Worm (Caenorhabditis elegans) whole organism, L3 larva: ENCODE measurements around the gene K02E2.7.

Source experiments
- R02D3.7 ChIP-seq: fragments of 150-350 bp; optimal IDR thresholded peaks from 2 replicates; lab custom pipeline; 2014; ENCODE audit warnings: missing biosample characterization, missing genetic modification characterization
- ZK546.5 ChIP-seq: sonication (generic microtip); optimal IDR thresholded peaks from 2 replicates; lab custom pipeline; 2017; ENCODE audit warnings: missing biosample characterization, missing genetic modification characterization
- aly-2 ChIP-seq: fragments of 150-350 bp; optimal IDR thresholded peaks from 2 replicates; lab custom pipeline; 2014; ENCODE audit warnings: missing biosample characterization, missing genetic modification characterization
- ama-1 ChIP-seq: fragments of 150-350 bp; optimal IDR thresholded peaks from 2 replicates; lab custom pipeline; 2018
- ceh-16 ChIP-seq: sonication (generic microtip); optimal IDR thresholded peaks from 2 replicates; lab custom pipeline; 2017; ENCODE audit warnings: missing biosample characterization, missing genetic modification characterization
- ceh-28 ChIP-seq: fragments of 150-350 bp; optimal IDR thresholded peaks from 2 replicates; lab custom pipeline; 2014; ENCODE audit warnings: missing biosample characterization, missing genetic modification reagents, missing genetic modification characterization
- ceh-82 ChIP-seq: fragments of 150-350 bp; optimal IDR thresholded peaks from 2 replicates; lab custom pipeline; 2014; ENCODE audit warnings: missing biosample characterization, missing genetic modification characterization
- ceh-9 ChIP-seq: sonication (generic microtip); optimal IDR thresholded peaks from 2 replicates; lab custom pipeline; 2018; ENCODE audit warnings: missing biosample characterization, missing genetic modification characterization
- daf-12 ChIP-seq: fragments of 150-350 bp; optimal IDR thresholded peaks from 2 replicates; lab custom pipeline; 2014; ENCODE audit warnings: missing biosample characterization, missing genetic modification reagents, missing genetic modification characterization
- egl-27 ChIP-seq: sonication (generic microtip); optimal IDR thresholded peaks from 4 replicates; lab custom pipeline; 2017; ENCODE audit warnings: missing biosample characterization, missing genetic modification reagents, missing genetic modification characterization
- egl-5 ChIP-seq: fragments of 150-350 bp; optimal IDR thresholded peaks from 2 replicates; lab custom pipeline; 2017; ENCODE audit warnings: missing biosample characterization, missing genetic modification reagents, missing genetic modification characterization, inconsistent platforms
- elt-1 ChIP-seq: fragments of 150-350 bp; optimal IDR thresholded peaks from 2 replicates; lab custom pipeline; 2014; ENCODE audit warnings: missing biosample characterization, missing genetic modification characterization
- elt-2 ChIP-seq: sonication (generic microtip); optimal IDR thresholded peaks from 2 replicates; lab custom pipeline; 2016; ENCODE audit warnings: missing genetic modification reagents, mild to moderate bottlenecking, missing genetic modification characterization, missing compliant biosample characterization
- elt-3 ChIP-seq, 3 experiments: fragments of 150-350 bp in 1 of 3; sonication (generic microtip) in 2 of 3; optimal IDR thresholded peaks; 2 replicates in 2 of 3; 4 replicates in 1 of 3; lab custom pipeline; 2014 to 2017; ENCODE audit warnings: missing biosample characterization in 3 of 3, missing genetic modification characterization in 3 of 3
- eor-1 ChIP-seq, 2 experiments: fragments of 150-350 bp; optimal IDR thresholded peaks; 2 replicates each; lab custom pipeline; 2014 to 2018; ENCODE audit warnings: missing biosample characterization in 2 of 2, missing genetic modification characterization in 2 of 2
- fkh-10 ChIP-seq: sonication (generic microtip); optimal IDR thresholded peaks from 2 replicates; lab custom pipeline; 2017; ENCODE audit warnings: missing biosample characterization, missing genetic modification reagents, missing genetic modification characterization
- fkh-2 ChIP-seq: fragments of 150-350 bp; optimal IDR thresholded peaks from 2 replicates; lab custom pipeline; 2014; ENCODE audit warnings: missing biosample characterization, missing genetic modification reagents, missing genetic modification characterization
- fos-1 ChIP-seq: fragments of 150-350 bp; optimal IDR thresholded peaks from 2 replicates; lab custom pipeline; 2014; ENCODE audit warnings: missing biosample characterization, missing genetic modification characterization
- hmg-11 ChIP-seq: sonication (generic microtip); optimal IDR thresholded peaks from 2 replicates; lab custom pipeline; 2016; ENCODE audit warnings: missing genetic modification characterization, missing compliant biosample characterization
- jun-1 ChIP-seq: fragments of 150-350 bp; optimal IDR thresholded peaks from 2 replicates; lab custom pipeline; 2014; ENCODE audit warnings: missing biosample characterization, missing genetic modification reagents, missing genetic modification characterization
- lin-15B ChIP-seq: fragments of 150-350 bp; optimal IDR thresholded peaks from 2 replicates; lab custom pipeline; 2014; ENCODE audit warnings: missing biosample characterization, missing genetic modification characterization
- lin-39 ChIP-seq: fragments of 150-350 bp; optimal IDR thresholded peaks from 2 replicates; lab custom pipeline; 2018; ENCODE audit warnings: missing biosample characterization, missing genetic modification reagents, missing genetic modification characterization
- lsy-12 ChIP-seq: sonication (generic microtip); optimal IDR thresholded peaks from 2 replicates; lab custom pipeline; 2016; ENCODE audit warnings: mild to moderate bottlenecking, missing genetic modification characterization, missing compliant biosample characterization
- mdl-1 ChIP-seq: fragments of 150-350 bp; optimal IDR thresholded peaks from 2 replicates; lab custom pipeline; 2014; ENCODE audit warnings: missing biosample characterization, missing genetic modification characterization
- mml-1 ChIP-seq: fragments of 150-350 bp; sonication (generic microtip); optimal IDR thresholded peaks from 3 replicates; lab custom pipeline; 2014; ENCODE audit warnings: missing biosample characterization, missing genetic modification characterization
- nfya-1 ChIP-seq: sonication (generic microtip); optimal IDR thresholded peaks from 2 replicates; lab custom pipeline; 2017; ENCODE audit warnings: missing genetic modification characterization, mild to moderate bottlenecking, missing compliant biosample characterization, antibody characterized with exemption, moderate library complexity; ENCODE audit not compliant: insufficient read depth
- nhr-11 ChIP-seq: fragments of 150-350 bp; optimal IDR thresholded peaks from 2 replicates; lab custom pipeline; 2014; ENCODE audit warnings: missing biosample characterization, missing genetic modification characterization
- nhr-12 ChIP-seq: fragments of 150-350 bp; optimal IDR thresholded peaks from 2 replicates; lab custom pipeline; 2014; ENCODE audit warnings: missing biosample characterization, missing genetic modification characterization
- nhr-23 ChIP-seq: fragments of 150-350 bp; optimal IDR thresholded peaks from 2 replicates; lab custom pipeline; 2014; ENCODE audit warnings: missing biosample characterization, missing genetic modification reagents, missing genetic modification characterization
- nhr-237 ChIP-seq: fragments of 150-350 bp; optimal IDR thresholded peaks from 2 replicates; lab custom pipeline; 2014; ENCODE audit warnings: missing biosample characterization, missing genetic modification characterization
- nhr-25 ChIP-seq: sonication (generic microtip); optimal IDR thresholded peaks from 2 replicates; lab custom pipeline; 2017; ENCODE audit warnings: missing biosample characterization, missing genetic modification characterization
- nhr-28 ChIP-seq: fragments of 150-350 bp; optimal IDR thresholded peaks from 2 replicates; lab custom pipeline; 2014; ENCODE audit warnings: missing biosample characterization, missing genetic modification characterization
- nhr-43 ChIP-seq: sonication (generic microtip); optimal IDR thresholded peaks from 2 replicates; lab custom pipeline; 2016; ENCODE audit warnings: mild to moderate bottlenecking, missing genetic modification characterization, missing compliant biosample characterization; ENCODE audit not compliant: poor library complexity, severe bottlenecking
- nhr-67 ChIP-seq: fragments of 150-350 bp; optimal IDR thresholded peaks from 2 replicates; lab custom pipeline; 2014; ENCODE audit warnings: missing biosample characterization, missing genetic modification characterization
- nhr-76 ChIP-seq: fragments of 150-350 bp; sonication (generic microtip); optimal IDR thresholded peaks from 5 replicates; lab custom pipeline; 2014; ENCODE audit warnings: missing biosample characterization, missing genetic modification characterization
- nhr-77 ChIP-seq: fragments of 150-350 bp; optimal IDR thresholded peaks from 2 replicates; lab custom pipeline; 2014; ENCODE audit warnings: missing biosample characterization, missing genetic modification characterization
- pha-4 ChIP-seq: fragments of 150-350 bp; optimal IDR thresholded peaks from 2 replicates; lab custom pipeline; 2014; ENCODE audit warnings: missing biosample characterization, missing genetic modification reagents, missing genetic modification characterization
- pqm-1 ChIP-seq: fragments of 150-350 bp; optimal IDR thresholded peaks from 2 replicates; lab custom pipeline; 2017; ENCODE audit warnings: missing biosample characterization, missing genetic modification characterization, inconsistent platforms
- sea-2 ChIP-seq: fragments of 150-350 bp; sonication (generic microtip); optimal IDR thresholded peaks from 4 replicates; lab custom pipeline; 2014; ENCODE audit warnings: missing biosample characterization, missing genetic modification reagents, missing genetic modification characterization
- skn-1 ChIP-seq: fragments of 150-350 bp; optimal IDR thresholded peaks from 2 replicates; lab custom pipeline; 2014; ENCODE audit warnings: missing biosample characterization, missing genetic modification characterization
- snpc-4 ChIP-seq: fragments of 150-350 bp; optimal IDR thresholded peaks from 2 replicates; lab custom pipeline; 2014; ENCODE audit warnings: missing biosample characterization, missing genetic modification characterization
- tbx-2 ChIP-seq: sonication (generic microtip); optimal IDR thresholded peaks from 2 replicates; lab custom pipeline; 2016; ENCODE audit warnings: mild to moderate bottlenecking, missing genetic modification characterization, missing compliant biosample characterization
- unc-39 ChIP-seq: sonication (generic microtip); optimal IDR thresholded peaks from 4 replicates; lab custom pipeline; 2017; ENCODE audit warnings: missing biosample characterization, missing genetic modification characterization
- unc-62 ChIP-seq: fragments of 150-350 bp; sonication (generic microtip); optimal IDR thresholded peaks from 4 replicates; lab custom pipeline; 2014; ENCODE audit warnings: missing biosample characterization, missing genetic modification reagents, missing genetic modification characterization
- zag-1 ChIP-seq: fragments of 150-350 bp; optimal IDR thresholded peaks from 2 replicates; lab custom pipeline; 2014; ENCODE audit warnings: missing biosample characterization, missing genetic modification characterization
- ztf-11 ChIP-seq: fragments of 150-350 bp; optimal IDR thresholded peaks from 2 replicates; lab custom pipeline; 2014; ENCODE audit warnings: missing biosample characterization, missing genetic modification characterization
- ztf-4 ChIP-seq: fragments of 150-350 bp; optimal IDR thresholded peaks from 2 replicates; lab custom pipeline; 2014; ENCODE audit warnings: missing biosample characterization, missing genetic modification characterization

K02E2.7 gene

ce11 chrV:20387415-20387814 is 573 bp upstream of the K02E2.7 start, which contains the start of gene F53H2.1:
Gene F53H2.1, plus strand, starts transcription at chrV:20387715.
- TF ChIP-seq fkh-10 (GFP tag; lab: Kevin White, UChicago) (no peak), eor-1 (tag; optimal IDR thresholded peaks at IDR 0.05; lab: Kevin White, UChicago) (no peak), nhr-77 (no peak), elt-3 (tag; optimal IDR thresholded peaks at IDR 0.05; lab: Kevin White, UChicago) (no peak), nhr-67 (tag; lab: Kevin White, UChicago) (no peak), hmg-11 (tag; lab: Kevin White, UChicago) (no peak), nfya-1 (tag; lab: Kevin White, UChicago) (no peak), fkh-2 (tag; lab: Kevin White, UChicago) (no peak), nhr-11 (no peak)

- TF ChIP-seq tbx-2: no peak
- no peak for TF ChIP-seq fkh-2 (tag; lab: Kevin White, UChicago)
- no peak for TF ChIP-seq ceh-28
- no peak for TF ChIP-seq ama-1 (lab: Kevin White, UChicago)
- peak; percentile 82 for TF ChIP-seq pha-4 (tag; lab: Kevin White, UChicago)
- TF ChIP-seq zag-1 (tag; lab: Kevin White, UChicago): no peak
- no peak for TF ChIP-seq ceh-16
- TF ChIP-seq egl-5 (tag; lab: Kevin White, UChicago): peak; percentile 71
- no peak for TF ChIP-seq mml-1
- no peak for TF ChIP-seq nhr-67 (tag; lab: Kevin White, UChicago)
- TF ChIP-seq ceh-82 (tag; lab: Kevin White, UChicago): no peak
- no peak for TF ChIP-seq nhr-237 (tag; lab: Kevin White, UChicago)
- TF ChIP-seq unc-39 (tag; lab: Kevin White, UChicago): no peak
- no peak for TF ChIP-seq aly-2 (tag; lab: Kevin White, UChicago)
- no peak for TF ChIP-seq sea-2 (GFP tag; lab: Kevin White, UChicago)
- TF ChIP-seq nhr-76 (tag; lab: Kevin White, UChicago): no peak
- TF ChIP-seq nhr-23 (tag; lab: Kevin White, UChicago): peak; percentile 10
- TF ChIP-seq nhr-77: no peak
- TF ChIP-seq ztf-11: no peak
- peak; percentile 27 for TF ChIP-seq nhr-25 (tag; lab: Kevin White, UChicago)
- TF ChIP-seq fos-1 (tag; lab: Kevin White, UChicago): no peak
- TF ChIP-seq nhr-43: no peak
- TF ChIP-seq unc-62: no peak
- TF ChIP-seq elt-1 (tag; lab: Kevin White, UChicago): no peak
- no peak for TF ChIP-seq eor-1 (tag; optimal IDR thresholded peaks at IDR 0.05; lab: Kevin White, UChicago)
- TF ChIP-seq elt-2 (tag; lab: Kevin White, UChicago): no peak
- peak; percentile 18 for TF ChIP-seq snpc-4 (tag; lab: Kevin White, UChicago)
- TF ChIP-seq lin-15B (tag; lab: Kevin White, UChicago): peak; percentile 11
- TF ChIP-seq pqm-1 (tag; lab: Kevin White, UChicago): no peak
- TF ChIP-seq hmg-11 (tag; lab: Kevin White, UChicago): peak; percentile 88
- TF ChIP-seq R02D3.7 (tag; lab: Kevin White, UChicago): no peak
- no peak for TF ChIP-seq fkh-10 (GFP tag; lab: Kevin White, UChicago)
- TF ChIP-seq nfya-1 (tag; lab: Kevin White, UChicago): peak; percentile 61
- no peak for TF ChIP-seq mdl-1
- TF ChIP-seq nhr-11: no peak
- TF ChIP-seq egl-27: no peak
- TF ChIP-seq elt-3 (tag; optimal IDR thresholded peaks at IDR 0.05; lab: Kevin White, UChicago): no peak
- TF ChIP-seq lsy-12 (tag; lab: Kevin White, UChicago): no peak
- no peak for TF ChIP-seq ZK546.5 (tag; lab: Kevin White, UChicago)
- TF ChIP-seq nhr-12: no peak
- no peak for TF ChIP-seq nhr-28 (tag; lab: Kevin White, UChicago)
- peak; percentile 5 for TF ChIP-seq lin-39
- TF ChIP-seq ceh-9 (tag; lab: Kevin White, UChicago): no peak
- no peak for TF ChIP-seq jun-1 (tag; lab: Kevin White, UChicago)
- TF ChIP-seq ztf-4: no peak
- TF ChIP-seq skn-1 (tag; lab: Kevin White, UChicago): peak; percentile 38
- TF ChIP-seq daf-12 (tag; lab: Kevin White, UChicago): no peak
These were observed 3.7 kb downstream of the K02E2.7 start, which contains the start of gene K02E2.11 for ce11 chrV:20383065-20383609. Gene K02E2.11, plus strand, starts transcription at chrV:20383315.
